Worm (Caenorhabditis elegans) whole organism, L4/young adult: Measurements from ENCODE around the gene sid-3.
A peak's percentile ranks its signal among the peaks of the same experiment; 100 is the strongest.

Source experiments
- W03F9.2 ChIP-seq: fragments of 150-350 bp; optimal IDR thresholded peaks from 2 replicates; lab custom pipeline; 2014; ENCODE audit warnings: missing biosample characterization, missing genetic modification characterization
- dao-5 ChIP-seq: sonication (generic microtip); optimal IDR thresholded peaks from 2 replicates; lab custom pipeline; 2016; ENCODE audit warnings: missing genotype, missing genetic modification characterization, moderate library complexity, missing compliant biosample characterization
- him-1 ChIP-seq: sonication (generic microtip); optimal IDR thresholded peaks from 2 replicates; lab custom pipeline; 2016; ENCODE audit warnings: missing genotype, missing genetic modification reagents, missing genetic modification characterization, missing compliant biosample characterization

sid-3 gene

ce11 chrX:17180135-17180534 lies 6.0 kb upstream of the sid-3 start:
- TF ChIP-seq him-1, result no peak
- TF ChIP-seq dao-5 (tag; lab: Kevin White, UChicago), result no peak
- no peak for TF ChIP-seq W03F9.2 (tag; lab: Kevin White, UChicago)

- TF ChIP-seq W03F9.2 (tag; lab: Kevin White, UChicago) (peak; percentile 62), him-1 (no peak)
These were observed 5.0 kb upstream of the sid-3 start for ce11 chrX:17181220-17181619.

- TF ChIP-seq him-1 (no peak), W03F9.2 (tag; lab: Kevin White, UChicago) (peak; percentile 58)
These were observed 1.8 kb upstream of the sid-3 start for ce11 chrX:17184363-17184762.

- TF ChIP-seq him-1 (no peak), W03F9.2 (tag; lab: Kevin White, UChicago) (no peak)
These were observed 8.9 kb downstream of the sid-3 start, which contains the start of gene B0302.5 for ce11 chrX:17195080-17195479. TSS of gene B0302.5 (minus strand) at chrX:17195137.

- no peak for TF ChIP-seq W03F9.2 (tag; lab: Kevin White, UChicago)
- no peak for TF ChIP-seq dao-5 (tag; lab: Kevin White, UChicago)
- TF ChIP-seq him-1, result no peak
These were observed 11.6 kb downstream of the sid-3 start for ce11 chrX:17197824-17198223.

ce11 chrX:17203399-17203798 lies 17.2 kb downstream of the sid-3 start:
- TF ChIP-seq W03F9.2 (tag; lab: Kevin White, UChicago) (no peak), dao-5 (tag; lab: Kevin White, UChicago) (no peak), him-1 (no peak)

ce11 chrX:17205853-17206252 lies 19.7 kb downstream of the sid-3 start:
- TF ChIP-seq dao-5 (tag; lab: Kevin White, UChicago), result no peak
- no peak for TF ChIP-seq him-1
- TF ChIP-seq W03F9.2 (tag; lab: Kevin White, UChicago), result no peak

- TF ChIP-seq dao-5 (tag; lab: Kevin White, UChicago) (no peak), him-1 (no peak), W03F9.2 (tag; lab: Kevin White, UChicago) (no peak)
These were observed 23.1 kb downstream of the sid-3 start, which contains the start of gene T08G2.2 for ce11 chrX:17209265-17209664. TSS of gene T08G2.2 (minus strand) at chrX:17209365.

ce11 chrX:17211513-17211912 lies 25.3 kb downstream of the sid-3 start:
- TF ChIP-seq dao-5 (tag; lab: Kevin White, UChicago) (no peak), W03F9.2 (tag; lab: Kevin White, UChicago) (no peak)

- TF ChIP-seq dao-5 (tag; lab: Kevin White, UChicago) (no peak), W03F9.2 (tag; lab: Kevin White, UChicago) (no peak), him-1 (no peak)
These were observed 28.6 kb downstream of the sid-3 start, which contains the start of gene acdh-10 for ce11 chrX:17214803-17215202. TSS of gene acdh-10 (minus strand) at chrX:17214903.

ce11 chrX:17215753-17216152 lies 29.6 kb downstream of the sid-3 start:
- TF ChIP-seq dao-5 (tag; lab: Kevin White, UChicago) (no peak), W03F9.2 (tag; lab: Kevin White, UChicago) (no peak), him-1 (no peak)

- TF ChIP-seq him-1 (no peak), dao-5 (tag; lab: Kevin White, UChicago) (no peak), W03F9.2 (tag; lab: Kevin White, UChicago) (no peak)
These were observed 30.0 kb downstream of the sid-3 start for ce11 chrX:17216178-17216577.

ce11 chrX:17217050-17217813 lies 31.1 kb downstream of the sid-3 start, which contains the start of gene acdh-7:
TSS of gene acdh-7 (minus strand) at chrX:17217105.
- no peak for TF ChIP-seq W03F9.2 (tag; lab: Kevin White, UChicago)
- TF ChIP-seq him-1, result no peak
- no peak for TF ChIP-seq dao-5 (tag; lab: Kevin White, UChicago)

ce11 chrX:17221873-17222525 lies 35.8 kb downstream of the sid-3 start, which contains the start of gene rab-6.2:
TSS of gene rab-6.2 (plus strand) at chrX:17222475.
- TF ChIP-seq W03F9.2 (tag; lab: Kevin White, UChicago) (no peak), him-1 (no peak), dao-5 (tag; lab: Kevin White, UChicago) (no peak)
